Fruit fly (Drosophila melanogaster) whole organism, prepupa: Measurements from ENCODE around the gene CG9098.

Experiments
- CG32006 ChIP-seq: fragments of 200-800 bp; sonication (Bioruptor generic); optimal IDR thresholded peaks from 3 replicates; lab custom pipeline; 2017; ENCODE audit warnings: missing biosample characterization, mild to moderate bottlenecking, missing genetic modification characterization
- CG8319 ChIP-seq: fragments of 200-800 bp; sonication (Bioruptor generic); optimal IDR thresholded peaks from 3 replicates; lab custom pipeline; 2016; ENCODE audit warnings: missing biosample characterization, missing genetic modification characterization
- Sox15 ChIP-seq: fragments of 200-800 bp; sonication (Bioruptor generic); optimal IDR thresholded peaks from 3 replicates; lab custom pipeline; 2016; ENCODE audit warnings: missing biosample characterization, missing genetic modification characterization
- topi ChIP-seq: fragments of 200-800 bp; sonication (Bioruptor generic); optimal IDR thresholded peaks from 3 replicates; lab custom pipeline; 2016; ENCODE audit warnings: missing biosample characterization, missing genetic modification characterization

- TF ChIP-seq topi (GFP tag; lab: Kevin White, UChicago) (no peak), CG8319 (GFP tag; lab: Kevin White, UChicago) (no peak), Sox15 (GFP tag; lab: Kevin White, UChicago) (no peak), CG32006 (no peak)
Observed at dm6 chr2L:5983236-5983635, 28.9 kb downstream of the CG9098 start.
